Fruit fly (Drosophila melanogaster) S2 (cell line): ENCODE measurements around the gene CycT.

Experiments
- CG8478 ChIP-seq: fragments of >200 bp; optimal IDR thresholded peaks from 2 replicates; lab custom pipeline; 2018
- CTCF ChIP-seq, 2 experiments: fragments of >200 bp; optimal IDR thresholded peaks; 2 replicates each; lab custom pipeline; 2018

dm6 chr3L:17555794-17556193 lies 1.8 kb downstream of the CycT start:
- TF ChIP-seq CTCF (optimal IDR thresholded peaks at IDR 0.05; lab: Kevin White, UChicago) = no peak
- TF ChIP-seq CG8478 (lab: Kevin White, UChicago) = no peak
